Fruit fly (Drosophila melanogaster): ENCODE results near the gene CG6865.

The CG6865 gene

DNA sequence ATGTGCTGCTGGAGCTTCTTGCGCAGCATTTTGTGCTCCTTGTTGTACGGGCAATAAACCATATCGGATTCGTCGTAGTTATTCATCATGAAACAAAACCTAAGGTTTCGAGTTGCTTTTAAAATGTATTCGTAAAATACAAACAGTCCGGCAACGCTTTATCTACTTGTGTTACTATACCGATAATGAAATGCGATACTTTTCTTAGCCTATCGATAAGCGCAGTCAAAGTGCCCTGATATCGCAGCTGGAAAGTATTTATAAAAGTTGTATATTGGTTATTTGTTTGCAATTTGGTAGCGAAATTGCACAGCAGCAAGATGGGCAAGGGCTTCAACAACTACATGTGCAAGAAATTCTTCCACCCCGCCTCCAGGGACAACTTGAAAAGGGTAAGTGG, 38.0 kb downstream of the CG6865 start, which contains the start of the genes arx and CG6843 (continued):
- TF ChIP-seq CG12219 (GFP tag; optimal IDR thresholded peaks at IDR 0.05) (no peak), CG7839 (tag; optimal IDR thresholded peaks at IDR 0.05) (no peak), jing (GFP tag; optimal IDR thresholded peaks at IDR 0.05) (no peak), CG3847 (GFP tag; IDR thresholded peaks at IDR 0.05) (peak; percentile 52; the same call in 1 of the 2 replicates), CG17829 (tag; optimal IDR thresholded peaks at IDR 0.05) (peak; percentile 23), Atf6 (GFP tag; IDR thresholded peaks at IDR 0.05) (no peak), tio (GFP tag; optimal IDR thresholded peaks at IDR 0.05) (no peak), NC2α (GFP tag; optimal IDR thresholded peaks at IDR 0.05) (no peak), Lhr (GFP tag; optimal IDR thresholded peaks at IDR 0.05) (no peak), otp (GFP tag; IDR thresholded peaks at IDR 0.05) (no peak), Sox100B (GFP tag; optimal IDR thresholded peaks at IDR 0.05) (no peak), CG1647 (GFP tag; optimal IDR thresholded peaks at IDR 0.05) (no peak), CG14860 (GFP tag; IDR thresholded peaks at IDR 0.05; ENCODE audit: partially characterized antibody) (peak; percentile 79), CG15479 (GFP tag; optimal IDR thresholded peaks at IDR 0.05) (no peak), slp2 (GFP tag; optimal IDR thresholded peaks at IDR 0.05) (no peak), Dbx (GFP tag; IDR thresholded peaks at IDR 0.05) (no peak), pzg (GFP tag; optimal IDR thresholded peaks at IDR 0.05) (peak; percentile 84), H2.0 (GFP tag; IDR thresholded peaks at IDR 0.05) (no peak), stwl (tag; optimal IDR thresholded peaks at IDR 0.05) (peak; percentile 87), Kr (GFP tag; optimal IDR thresholded peaks at IDR 0.05) (no peak), CG7963 (GFP tag; IDR thresholded peaks at IDR 0.05; ENCODE audit: partially characterized antibody) (peak; percentile 88), CG2120 (GFP tag; optimal IDR thresholded peaks at IDR 0.05) (peak; percentile 19), twi (tag; optimal IDR thresholded peaks at IDR 0.05) (no peak), mirr (GFP tag; optimal IDR thresholded peaks at IDR 0.05) (no peak), pnt (GFP tag; optimal IDR thresholded peaks at IDR 0.05) (no peak), CG3726 (GFP tag; IDR thresholded peaks at IDR 0.05) (no peak), Rx (GFP tag; IDR thresholded peaks at IDR 0.05) (no peak), CG11504 (tag; optimal IDR thresholded peaks at IDR 0.05) (no peak), CG4424 (GFP tag; optimal IDR thresholded peaks at IDR 0.05) (no peak), ara (GFP tag; IDR thresholded peaks at IDR 0.05) (no peak), zen2 (GFP tag; IDR thresholded peaks at IDR 0.05; ENCODE audit: partially characterized antibody) (peak; percentile 93), B-H1 (GFP tag; IDR thresholded peaks at IDR 0.05) (no peak), inv (GFP tag; IDR thresholded peaks at IDR 0.05; ENCODE audit: partially characterized antibody) (peak; percentile 89), TFAM (GFP tag; optimal IDR thresholded peaks at IDR 0.05) (no peak), CG2129 (GFP tag; IDR thresholded peaks at IDR 0.05; ENCODE audit: partially characterized antibody) (peak; percentile 81), CG15696 (tag; optimal IDR thresholded peaks at IDR 0.05) (no peak), mld (GFP tag; IDR thresholded peaks at IDR 0.05; ENCODE audit: partially characterized antibody) (peak; percentile 85; the same call in 2 of the 3 replicates), CG13287 (GFP tag; IDR thresholded peaks at IDR 0.05; ENCODE audit: partially characterized antibody) (peak; percentile 96), CG5180 (GFP tag; optimal IDR thresholded peaks at IDR 0.05) (no peak), CG5245 (GFP tag; optimal IDR thresholded peaks at IDR 0.05) (no peak), bcd (GFP tag; optimal IDR thresholded peaks at IDR 0.05) (no peak), tap (tag; optimal IDR thresholded peaks at IDR 0.05) (no peak), ERR (GFP tag; optimal IDR thresholded peaks at IDR 0.05) (no peak), CG4404 (GFP tag; IDR thresholded peaks at IDR 0.05) (no peak), maf-S (GFP tag; optimal IDR thresholded peaks at IDR 0.05) (no peak), Atf-2 (GFP tag; optimal IDR thresholded peaks at IDR 0.05) (no peak), so (GFP tag; IDR thresholded peaks at IDR 0.05) (peak; percentile 78; the same call in 1 of the 3 replicates), row (GFP tag; IDR thresholded peaks at IDR 0.05) (peak; percentile 17; the same call in 1 of the 3 replicates), HmgD (GFP tag; optimal IDR thresholded peaks at IDR 0.05) (peak; percentile 24), ATbp (GFP tag; optimal IDR thresholded peaks at IDR 0.05) (no peak), Atf3 (GFP tag; optimal IDR thresholded peaks at IDR 0.05) (no peak)
